Fruit fly (Drosophila melanogaster) whole organism, embryonic: ENCODE results near the gene CG11980.

Source experiments
- Asciz ChIP-seq: fragments of 200-800 bp; sonication (Bioruptor generic); optimal IDR thresholded peaks from 2 replicates; lab custom pipeline; 2017; ENCODE audit warnings: missing biosample characterization, mild to moderate bottlenecking, missing genetic modification characterization, missing genetic modification reagents
- B-H2 ChIP-seq: fragments of 200-800 bp; sonication (Bioruptor generic); optimal IDR thresholded peaks from 2 replicates; lab custom pipeline; 2018; ENCODE audit warnings: missing biosample characterization, mild to moderate bottlenecking, missing genetic modification characterization
- CG10267 ChIP-seq: fragments of 200-800 bp; sonication (Bioruptor generic); optimal IDR thresholded peaks from 2 replicates; lab custom pipeline; 2018; ENCODE audit warnings: missing biosample characterization, mild to moderate bottlenecking, missing genetic modification characterization, moderate library complexity
- CG10274 ChIP-seq: fragments of 200-800 bp; sonication (Bioruptor generic); optimal IDR thresholded peaks from 3 replicates; lab custom pipeline; 2017; ENCODE audit warnings: missing biosample characterization, mild to moderate bottlenecking, missing genetic modification characterization
- CG10543 ChIP-seq: fragments of 200-800 bp; sonication (Bioruptor generic); optimal IDR thresholded peaks from 3 replicates; lab custom pipeline; 2017; ENCODE audit warnings: missing biosample characterization, mild to moderate bottlenecking, missing genetic modification characterization, moderate library complexity
- CG11093 ChIP-seq: fragments of 200-800 bp; sonication (Bioruptor generic); IDR thresholded peaks from 3 replicates; pipeline ENCODE4 v1.3.6; 2022; ENCODE audit warnings: missing biosample characterization, missing genetic modification characterization
- CG13775 ChIP-seq: fragments of 200-800 bp; sonication (Bioruptor generic); optimal IDR thresholded peaks from 3 replicates; lab custom pipeline; 2017; ENCODE audit warnings: missing biosample characterization, mild to moderate bottlenecking, missing genetic modification characterization
- CG14050 ChIP-seq: fragments of 200-800 bp; sonication (Bioruptor generic); IDR thresholded peaks from 3 replicates; pipeline ENCODE4 v1.3.6; 2022; ENCODE audit warnings: missing biosample characterization, missing genetic modification characterization
- CG3065 ChIP-seq: fragments of 200-800 bp; sonication (Bioruptor generic); optimal IDR thresholded peaks from 2 replicates; lab custom pipeline; 2016; ENCODE audit warnings: missing biosample characterization, missing genetic modification characterization
- CG32532 ChIP-seq: fragments of 200-800 bp; sonication (Bioruptor generic); IDR thresholded peaks from 2 replicates; pipeline ENCODE4 v1.3.6; 2022; ENCODE audit warnings: missing biosample characterization, missing genetic modification characterization
- CG3995 ChIP-seq: fragments of 200-800 bp; sonication (Bioruptor generic); optimal IDR thresholded peaks from 3 replicates; lab custom pipeline; 2016; ENCODE audit warnings: missing biosample characterization, missing genetic modification characterization
- CG4282 ChIP-seq: fragments of 200-800 bp; sonication (Bioruptor generic); optimal IDR thresholded peaks from 2 replicates; lab custom pipeline; 2016; ENCODE audit warnings: missing biosample characterization, missing genetic modification characterization
- CG5245 ChIP-seq: fragments of 200-800 bp; sonication (Bioruptor generic); optimal IDR thresholded peaks from 3 replicates; lab custom pipeline; 2016; ENCODE audit warnings: missing biosample characterization, missing genetic modification characterization
- CG6272 ChIP-seq: fragments of 200-800 bp; sonication (Bioruptor generic); IDR thresholded peaks from 2 replicates; pipeline ENCODE4 v1.3.6; 2022; ENCODE audit warnings: missing biosample characterization, missing genetic modification characterization
- CG8089 ChIP-seq: fragments of 200-800 bp; sonication (Bioruptor generic); optimal IDR thresholded peaks from 3 replicates; lab custom pipeline; 2016; ENCODE audit warnings: missing biosample characterization, missing genetic modification characterization
- CG8924 ChIP-seq: fragments of 200-800 bp; optimal IDR thresholded peaks from 3 replicates; lab custom pipeline; 2019; ENCODE audit warnings: missing biosample characterization, mild to moderate bottlenecking, missing genetic modification characterization, moderate library complexity
- CG9797 ChIP-seq: fragments of 200-800 bp; sonication (Bioruptor generic); optimal IDR thresholded peaks from 3 replicates; lab custom pipeline; 2018; ENCODE audit warnings: missing biosample characterization, mild to moderate bottlenecking, missing genetic modification characterization
- CTCF ChIP-seq: fragments of 200-800 bp; sonication (Bioruptor generic); optimal IDR thresholded peaks from 2 replicates; lab custom pipeline; 2017; ENCODE audit warnings: missing biosample characterization, mild to moderate bottlenecking, missing genetic modification characterization, moderate library complexity
- CkIIα-i1 ChIP-seq: fragments of 200-800 bp; sonication (Bioruptor generic); IDR thresholded peaks from 2 replicates; pipeline ENCODE4 v1.3.6; 2022; ENCODE audit warnings: missing biosample characterization, missing genetic modification characterization
- Deaf1 ChIP-seq: fragments of 200-800 bp; optimal IDR thresholded peaks from 3 replicates; lab custom pipeline; 2019; ENCODE audit warnings: missing biosample characterization, mild to moderate bottlenecking, missing genetic modification characterization, moderate library complexity
- HLH4C ChIP-seq: fragments of 200-800 bp; sonication (Bioruptor generic); IDR thresholded peaks from 3 replicates; pipeline ENCODE4 v1.3.6; 2022; ENCODE audit warnings: missing biosample characterization, missing genetic modification characterization; ENCODE audit not compliant: partially characterized antibody
- Hand ChIP-seq: fragments of 200-800 bp; sonication (Bioruptor generic); optimal IDR thresholded peaks from 2 replicates; lab custom pipeline; 2017; ENCODE audit warnings: mild to moderate bottlenecking, missing biosample characterization, missing genetic modification reagents, missing genetic modification characterization
- Kr ChIP-seq: fragments of 200-800 bp; sonication (Bioruptor generic); optimal IDR thresholded peaks from 2 replicates; lab custom pipeline; 2017; ENCODE audit warnings: missing biosample characterization, mild to moderate bottlenecking, missing genetic modification characterization
- MTF-1 ChIP-seq: fragments of 200-800 bp; sonication (Bioruptor generic); optimal IDR thresholded peaks from 2 replicates; lab custom pipeline; 2018; ENCODE audit warnings: missing biosample characterization, mild to moderate bottlenecking, missing genetic modification characterization, borderline replicate concordance
- Mad ChIP-seq: fragments of 200-800 bp; sonication (Bioruptor generic); optimal IDR thresholded peaks from 2 replicates; lab custom pipeline; 2016; ENCODE audit warnings: missing biosample characterization, missing genetic modification characterization
- Max ChIP-seq: fragments of 200-800 bp; sonication (Bioruptor generic); optimal IDR thresholded peaks from 2 replicates; lab custom pipeline; 2016; ENCODE audit warnings: missing biosample characterization, mild to moderate bottlenecking, missing genetic modification characterization
- Med ChIP-seq: fragments of 200-800 bp; sonication (Bioruptor generic); peaks from one replicate; lab custom pipeline; 2016; ENCODE audit warnings: missing biosample characterization, missing genetic modification characterization, mild to moderate bottlenecking, inconsistent platforms, moderate library complexity
- Nf-YC ChIP-seq: fragments of 200-800 bp; optimal IDR thresholded peaks from 3 replicates; lab custom pipeline; 2019; ENCODE audit warnings: missing biosample characterization, mild to moderate bottlenecking, missing genetic modification characterization, moderate library complexity
- Pdp1 ChIP-seq, 2 experiments: fragments of 200-800 bp; sonication (Bioruptor generic); optimal IDR thresholded peaks; 3 replicates each; lab custom pipeline; 2016; ENCODE audit warnings: missing biosample characterization in 2 of 2, missing genetic modification characterization in 2 of 2, mild to moderate bottlenecking in 1 of 2, moderate library complexity in 1 of 2
- YL-1 ChIP-seq: fragments of 200-800 bp; sonication (Bioruptor generic); optimal IDR thresholded peaks from 3 replicates; lab custom pipeline; 2017; ENCODE audit warnings: missing biosample characterization, mild to moderate bottlenecking, missing genetic modification characterization
- cato ChIP-seq: fragments of 200-800 bp; sonication (Bioruptor generic); optimal IDR thresholded peaks from 2 replicates; lab custom pipeline; 2016; ENCODE audit warnings: missing biosample characterization, missing genetic modification characterization, borderline replicate concordance
- chif ChIP-seq, 2 experiments: fragments of 200-800 bp; sonication (Bioruptor generic); optimal IDR thresholded peaks; 3 replicates each; lab custom pipeline; 2016; ENCODE audit warnings: missing biosample characterization in 2 of 2, missing genetic modification characterization in 2 of 2
- chinmo ChIP-seq: fragments of 200-800 bp; sonication (Bioruptor generic); IDR thresholded peaks from 4 replicates; pipeline ENCODE4 v1.3.6; 2022; ENCODE audit warnings: missing biosample characterization, missing genetic modification characterization; ENCODE audit not compliant: partially characterized antibody
- dpn ChIP-seq, 2 experiments: fragments of 200-800 bp; sonication (Bioruptor generic); optimal IDR thresholded peaks; 3 replicates each; lab custom pipeline; 2016; ENCODE audit warnings: missing biosample characterization in 2 of 2, missing genetic modification characterization in 2 of 2
- dysf ChIP-seq: fragments of 200-800 bp; sonication (Bioruptor generic); IDR thresholded peaks from 3 replicates; pipeline ENCODE4 v1.3.6; 2022; ENCODE audit warnings: missing biosample characterization, missing genetic modification characterization
- ems ChIP-seq: fragments of 200-800 bp; sonication (Bioruptor generic); optimal IDR thresholded peaks from 3 replicates; lab custom pipeline; 2016; ENCODE audit warnings: missing biosample characterization, missing genetic modification characterization
- eyg ChIP-seq: fragments of 200-800 bp; sonication (Bioruptor generic); optimal IDR thresholded peaks from 3 replicates; lab custom pipeline; 2016; ENCODE audit warnings: missing biosample characterization, missing genetic modification characterization
- gem ChIP-seq: fragments of 200-800 bp; sonication (Bioruptor generic); optimal IDR thresholded peaks from 2 replicates; lab custom pipeline; 2019; ENCODE audit warnings: missing biosample characterization, mild to moderate bottlenecking, missing genetic modification characterization, moderate library complexity
- gro ChIP-seq: fragments of 200-800 bp; sonication (Bioruptor generic); optimal IDR thresholded peaks from 2 replicates; lab custom pipeline; 2016; ENCODE audit warnings: missing biosample characterization, missing genetic modification characterization
- kni ChIP-seq: fragments of 200-800 bp; sonication (Bioruptor generic); optimal IDR thresholded peaks from 3 replicates; lab custom pipeline; 2017; ENCODE audit warnings: mild to moderate bottlenecking, missing biosample characterization, missing genetic modification reagents, missing genetic modification characterization
- knrl ChIP-seq: fragments of 200-800 bp; sonication (Bioruptor generic); IDR thresholded peaks from 3 replicates; pipeline ENCODE4 v1.3.6; 2022; ENCODE audit warnings: missing biosample characterization, missing genetic modification characterization; ENCODE audit not compliant: partially characterized antibody
- lmd ChIP-seq: fragments of 200-800 bp; sonication (Bioruptor generic); IDR thresholded peaks from 2 replicates; pipeline ENCODE4 v1.3.6; 2022; ENCODE audit warnings: missing biosample characterization, missing genetic modification characterization
- mam ChIP-seq: fragments of 200-800 bp; sonication (Bioruptor generic); optimal IDR thresholded peaks from 3 replicates; lab custom pipeline; 2016; ENCODE audit warnings: missing biosample characterization, missing genetic modification characterization
- sd ChIP-seq: fragments of 200-800 bp; sonication (Bioruptor generic); optimal IDR thresholded peaks from 3 replicates; lab custom pipeline; 2018; ENCODE audit warnings: missing biosample characterization, mild to moderate bottlenecking, missing genetic modification characterization, moderate library complexity
- tap ChIP-seq: fragments of 200-800 bp; optimal IDR thresholded peaks from 3 replicates; lab custom pipeline; 2019; ENCODE audit warnings: missing biosample characterization, mild to moderate bottlenecking, missing genetic modification characterization, moderate library complexity
- tgo ChIP-seq: fragments of 200-800 bp; sonication (Bioruptor generic); IDR thresholded peaks from 3 replicates; pipeline ENCODE4 v1.3.6; 2022; ENCODE audit warnings: missing biosample characterization, missing genetic modification characterization
- trem ChIP-seq: fragments of 200-800 bp; optimal IDR thresholded peaks from 3 replicates; lab custom pipeline; 2019; ENCODE audit warnings: missing biosample characterization, mild to moderate bottlenecking, missing genetic modification characterization, moderate library complexity
- tx ChIP-seq: fragments of 200-800 bp; sonication (Bioruptor generic); optimal IDR thresholded peaks from 2 replicates; lab custom pipeline; 2016; ENCODE audit warnings: missing biosample characterization, missing genetic modification characterization
- vfl ChIP-seq: fragments of 200-800 bp; sonication (Bioruptor generic); optimal IDR thresholded peaks from 2 replicates; lab custom pipeline; 2016; ENCODE audit warnings: missing biosample characterization, missing genetic modification characterization
- wdn ChIP-seq: fragments of 200-800 bp; sonication (Bioruptor generic); IDR thresholded peaks from 2 replicates; pipeline ENCODE4 v1.3.6; 2022; ENCODE audit warnings: missing biosample characterization, missing genetic modification characterization
- wek ChIP-seq: fragments of 200-800 bp; sonication (Bioruptor generic); optimal IDR thresholded peaks from 3 replicates; lab custom pipeline; 2018; ENCODE audit warnings: missing biosample characterization, mild to moderate bottlenecking, missing genetic modification characterization, moderate library complexity
- zen2 ChIP-seq: fragments of 200-800 bp; sonication (Bioruptor generic); IDR thresholded peaks from 3 replicates; pipeline ENCODE4 v1.3.6; 2022; ENCODE audit warnings: missing biosample characterization, missing genetic modification characterization; ENCODE audit not compliant: partially characterized antibody

The CG11980 gene

dm6 chr3R:9053021-9053420, 49.2 kb downstream of the CG11980 start (continued):
- peak; percentile 64 for TF ChIP-seq MTF-1
- TF ChIP-seq dysf (GFP tag; lab: Robert Waterston, UW), result no peak
- peak; percentile 73 for TF ChIP-seq gro (GFP tag; lab: Kevin White, UChicago)
- no peak for TF ChIP-seq lmd
- TF ChIP-seq CG13775, result no peak
- TF ChIP-seq Asciz (GFP tag; lab: Kevin White, UChicago), result no peak
- TF ChIP-seq CG3995 (GFP tag; lab: Kevin White, UChicago), result no peak
- TF ChIP-seq tap, result peak; percentile 44
- TF ChIP-seq wek (GFP tag; lab: Kevin White, UChicago), result peak; percentile 51
- peak; percentile 46 for TF ChIP-seq eyg (GFP tag; lab: Kevin White, UChicago)
- no peak for TF ChIP-seq knrl (GFP tag; lab: Robert Waterston, UW)
- TF ChIP-seq Pdp1 (GFP tag; optimal IDR thresholded peaks at IDR 0.05; lab: Kevin White, UChicago), result peak; percentile 46 to 67
- TF ChIP-seq CkIIα-i1 (GFP tag; lab: Robert Waterston, UW), result no peak
- TF ChIP-seq CG14050 (GFP tag; lab: Robert Waterston, UW), result no peak
- TF ChIP-seq Kr (GFP tag; lab: Kevin White, UChicago), result no peak
- no peak for TF ChIP-seq CG9797 (GFP tag; lab: Kevin White, UChicago)
- TF ChIP-seq CG11093 (GFP tag; lab: Robert Waterston, UW), result no peak
- peak; percentile 72 for TF ChIP-seq Hand
- TF ChIP-seq CG4282 (GFP tag; lab: Kevin White, UChicago), result peak; percentile 62
- TF ChIP-seq CG10267, result no peak
- TF ChIP-seq B-H2, result peak; percentile 6
- TF ChIP-seq CG10274 (GFP tag; lab: Kevin White, UChicago), result no peak
- TF ChIP-seq gem, result no peak
- TF ChIP-seq vfl, result peak; percentile 64
- no peak for TF ChIP-seq chinmo (GFP tag; lab: Robert Waterston, UW)
- TF ChIP-seq Nf-YC, result peak; percentile 95
- TF ChIP-seq Max, result peak; percentile 29
- peak; percentile 97 for TF ChIP-seq Med (GFP tag; lab: Kevin White, UChicago)
- TF ChIP-seq dpn (GFP tag; optimal IDR thresholded peaks at IDR 0.05; lab: Kevin White, UChicago), result peak; percentile 55 to 69
- TF ChIP-seq CG10543 (GFP tag; lab: Kevin White, UChicago), result peak; percentile 91
- peak; percentile 74 for TF ChIP-seq mam (GFP tag; lab: Kevin White, UChicago)
- TF ChIP-seq wdn (GFP tag; lab: Robert Waterston, UW), result no peak
- TF ChIP-seq Mad (GFP tag; lab: Kevin White, UChicago), result peak; percentile 59
- no peak for TF ChIP-seq CTCF (GFP tag; lab: Kevin White, UChicago)
- TF ChIP-seq CG32532, result no peak
- no peak for TF ChIP-seq CG3065 (GFP tag; lab: Kevin White, UChicago)
- TF ChIP-seq Deaf1 (tag; lab: Kevin White, UChicago), result peak; percentile 52
- peak; percentile 62 for TF ChIP-seq ems (GFP tag; lab: Kevin White, UChicago)
- TF ChIP-seq cato (GFP tag; lab: Kevin White, UChicago), result no peak
- TF ChIP-seq HLH4C (GFP tag; lab: Robert Waterston, UW), result no peak
- TF ChIP-seq sd (tag; lab: Kevin White, UChicago), result peak; percentile 51
- TF ChIP-seq tgo, result no peak
- TF ChIP-seq trem (tag; lab: Kevin White, UChicago), result peak; percentile 24
- TF ChIP-seq YL-1 (GFP tag; lab: Kevin White, UChicago), result no peak
- TF ChIP-seq zen2, result no peak
- TF ChIP-seq tx (GFP tag; lab: Kevin White, UChicago), result peak; percentile 52
- no peak for TF ChIP-seq CG5245 (GFP tag; lab: Kevin White, UChicago)
- no peak for TF ChIP-seq CG8924
- TF ChIP-seq chif (GFP tag; optimal IDR thresholded peaks at IDR 0.05; lab: Kevin White, UChicago), result peak; percentile 8 to 31
- TF ChIP-seq kni, result peak; percentile 83
- peak; percentile 58; the same call in 1 of the 2 replicates for TF ChIP-seq CG6272 (GFP tag; lab: Robert Waterston, UW)
- TF ChIP-seq CG8089, result peak; percentile 52
